Fruit fly (Drosophila melanogaster) whole organism, embryonic: ENCODE data around the gene Tsp74F.

ENCODE experiments used
- ATbp ChIP-seq: fragments of 200-800 bp; sonication (Bioruptor generic); optimal IDR thresholded peaks from 2 replicates; lab custom pipeline; 2017; ENCODE audit warnings: missing biosample characterization, mild to moderate bottlenecking, missing genetic modification characterization, missing genetic modification reagents
- Adf1 ChIP-seq: fragments of 200-800 bp; sonication (Bioruptor generic); IDR thresholded peaks from 2 replicates; pipeline ENCODE4 v1.3.6; 2022; ENCODE audit warnings: missing biosample characterization, missing genetic modification characterization
- Awh ChIP-seq: fragments of 200-800 bp; sonication (Bioruptor generic); IDR thresholded peaks from 2 replicates; pipeline ENCODE4, ENCODE4 v1.3.6; 2022; ENCODE audit warnings: missing biosample characterization, missing genetic modification characterization
- CG11456 ChIP-seq: fragments of 200-800 bp; sonication (Bioruptor generic); IDR thresholded peaks from 3 replicates; pipeline ENCODE4 v1.3.6; 2022; ENCODE audit warnings: missing biosample characterization, missing genetic modification characterization
- CG11695 ChIP-seq: fragments of 200-800 bp; sonication (Bioruptor generic); IDR thresholded peaks from 3 replicates; pipeline ENCODE4 v1.3.6; 2022; ENCODE audit warnings: missing biosample characterization, missing genetic modification characterization
- CG11723 ChIP-seq: fragments of 200-800 bp; sonication (Bioruptor generic); optimal IDR thresholded peaks from 2 replicates; lab custom pipeline; 2017; ENCODE audit warnings: missing biosample characterization, mild to moderate bottlenecking, missing genetic modification characterization
- CG12071 ChIP-seq: fragments of 200-800 bp; sonication (Bioruptor generic); optimal IDR thresholded peaks from 3 replicates; lab custom pipeline; 2018; ENCODE audit warnings: missing biosample characterization, mild to moderate bottlenecking, missing genetic modification characterization
- CG12219 ChIP-seq: fragments of 200-800 bp; sonication (Bioruptor generic); optimal IDR thresholded peaks from 3 replicates; lab custom pipeline; 2018; ENCODE audit warnings: missing biosample characterization, mild to moderate bottlenecking, missing genetic modification characterization
- CG12659 ChIP-seq: fragments of 200-800 bp; sonication (Bioruptor generic); optimal IDR thresholded peaks from 3 replicates; lab custom pipeline; 2017; ENCODE audit warnings: mild to moderate bottlenecking, missing biosample characterization, missing genetic modification reagents, missing genetic modification characterization
- CG15479 ChIP-seq: fragments of 200-800 bp; sonication (Bioruptor generic); optimal IDR thresholded peaks from 3 replicates; lab custom pipeline; 2019; ENCODE audit warnings: missing biosample characterization, mild to moderate bottlenecking, missing genetic modification characterization, moderate library complexity
- CG16779 ChIP-seq: fragments of 200-800 bp; sonication (Bioruptor generic); IDR thresholded peaks from 2 replicates; pipeline ENCODE4 v1.3.6; 2022; ENCODE audit warnings: missing biosample characterization, missing genetic modification characterization
- CG17802 ChIP-seq: fragments of 200-800 bp; sonication (Bioruptor generic); optimal IDR thresholded peaks from 2 replicates; lab custom pipeline; 2018; ENCODE audit warnings: missing biosample characterization, mild to moderate bottlenecking, missing genetic modification characterization, moderate library complexity
- CG2129 ChIP-seq: fragments of 200-800 bp; sonication (Bioruptor generic); IDR thresholded peaks from 2 replicates; pipeline ENCODE4 v1.3.6; 2022; ENCODE audit warnings: missing biosample characterization, missing genetic modification characterization; ENCODE audit not compliant: partially characterized antibody
- CG32532 ChIP-seq: fragments of 200-800 bp; sonication (Bioruptor generic); IDR thresholded peaks from 2 replicates; pipeline ENCODE4 v1.3.6; 2022; ENCODE audit warnings: missing biosample characterization, missing genetic modification characterization
- CG3281 ChIP-seq: fragments of 200-800 bp; sonication (Bioruptor generic); optimal IDR thresholded peaks from 3 replicates; lab custom pipeline; 2017; ENCODE audit warnings: missing biosample characterization, mild to moderate bottlenecking, missing genetic modification characterization
- CG7556 ChIP-seq: fragments of 200-800 bp; sonication (Bioruptor generic); optimal IDR thresholded peaks from 2 replicates; lab custom pipeline; 2017; ENCODE audit warnings: missing biosample characterization, mild to moderate bottlenecking, missing genetic modification characterization
- CG7963 ChIP-seq: fragments of 200-800 bp; sonication (Bioruptor generic); IDR thresholded peaks from 3 replicates; pipeline ENCODE4 v1.3.6; 2022; ENCODE audit warnings: missing biosample characterization, missing genetic modification characterization; ENCODE audit not compliant: partially characterized antibody
- CG9817 ChIP-seq: fragments of 200-800 bp; sonication (Bioruptor generic); optimal IDR thresholded peaks from 2 replicates; lab custom pipeline; 2018; ENCODE audit warnings: missing biosample characterization, mild to moderate bottlenecking, missing genetic modification characterization, moderate library complexity
- CG9876 ChIP-seq: fragments of 200-800 bp; sonication (Bioruptor generic); optimal IDR thresholded peaks from 2 replicates; lab custom pipeline; 2016; ENCODE audit warnings: missing biosample characterization, missing genetic modification characterization
- CoRest ChIP-seq: fragments of 200-800 bp; sonication (Bioruptor generic); optimal IDR thresholded peaks from 3 replicates; lab custom pipeline; 2018; ENCODE audit warnings: missing biosample characterization, mild to moderate bottlenecking, missing genetic modification characterization, moderate library complexity
- Deaf1 ChIP-seq: fragments of 200-800 bp; optimal IDR thresholded peaks from 3 replicates; lab custom pipeline; 2019; ENCODE audit warnings: missing biosample characterization, mild to moderate bottlenecking, missing genetic modification characterization, moderate library complexity
- Dip2 ChIP-seq: fragments of 200-800 bp; sonication (Bioruptor generic); IDR thresholded peaks from 2 replicates; pipeline ENCODE4 v1.3.6; 2022; ENCODE audit warnings: missing biosample characterization, missing genetic modification characterization
- Ets97D ChIP-seq: fragments of 200-800 bp; sonication (Bioruptor generic); optimal IDR thresholded peaks from 3 replicates; lab custom pipeline; 2016; ENCODE audit warnings: missing biosample characterization, missing genetic modification characterization
- GATAe ChIP-seq: fragments of 200-800 bp; sonication (Bioruptor generic); conservative IDR thresholded peaks from 2 replicates; pipeline ENCODE4 v1.3.6; 2022; ENCODE audit warnings: missing biosample characterization, missing genetic modification characterization
- Hr39 ChIP-seq: fragments of >200 bp; optimal IDR thresholded peaks from 2 replicates; lab custom pipeline; 2017
- Hr78 ChIP-seq, 2 experiments: fragments of 200-800 bp in 1 of 2; fragments of >200 bp in 1 of 2; sonication (Bioruptor generic) in 1 of 2; optimal IDR thresholded peaks; 2 replicates each; lab custom pipeline; 2017 to 2019; ENCODE audit warnings: missing biosample characterization in 2 of 2, missing genetic modification characterization in 2 of 2, mild to moderate bottlenecking in 1 of 2, moderate library complexity in 1 of 2
- Nf-YC ChIP-seq: fragments of 200-800 bp; optimal IDR thresholded peaks from 3 replicates; lab custom pipeline; 2019; ENCODE audit warnings: missing biosample characterization, mild to moderate bottlenecking, missing genetic modification characterization, moderate library complexity
- Pdp1 ChIP-seq, 2 experiments: fragments of 200-800 bp; sonication (Bioruptor generic); optimal IDR thresholded peaks; 3 replicates each; lab custom pipeline; 2016; ENCODE audit warnings: missing biosample characterization in 2 of 2, missing genetic modification characterization in 2 of 2, mild to moderate bottlenecking in 1 of 2, moderate library complexity in 1 of 2
- Poxn ChIP-seq: fragments of 200-800 bp; sonication (Bioruptor generic); IDR thresholded peaks from 2 replicates; pipeline ENCODE4 v1.3.6; 2022; ENCODE audit warnings: missing biosample characterization, missing genetic modification characterization
- Rfx ChIP-seq: fragments of 200-800 bp; sonication (Bioruptor generic); IDR thresholded peaks from 2 replicates; pipeline ENCODE4 v1.3.6; 2022; ENCODE audit warnings: missing biosample characterization, missing genetic modification characterization
- Rx ChIP-seq: fragments of 200-800 bp; sonication (Bioruptor generic); IDR thresholded peaks from 2 replicates; pipeline ENCODE4 v1.3.6; 2022; ENCODE audit warnings: missing biosample characterization, missing genetic modification characterization
- TFAM ChIP-seq: fragments of 200-800 bp; sonication (Bioruptor generic); optimal IDR thresholded peaks from 2 replicates; lab custom pipeline; 2017; ENCODE audit warnings: missing biosample characterization, missing genetic modification characterization, inconsistent platforms
- Usf ChIP-seq: fragments of 200-800 bp; sonication (Bioruptor generic); optimal IDR thresholded peaks from 2 replicates; lab custom pipeline; 2017; ENCODE audit warnings: missing genotype, missing biosample characterization, missing genetic modification characterization
- ash1 ChIP-seq: fragments of 200-800 bp; sonication (Bioruptor generic); optimal IDR thresholded peaks from 2 replicates; lab custom pipeline; 2018; ENCODE audit warnings: missing biosample characterization, mild to moderate bottlenecking, missing genetic modification characterization
- bcd ChIP-seq: fragments of 200-800 bp; sonication (Bioruptor generic); optimal IDR thresholded peaks from 2 replicates; lab custom pipeline; 2017; ENCODE audit warnings: missing biosample characterization, mild to moderate bottlenecking, missing genetic modification characterization
- cad ChIP-seq: fragments of >200 bp; optimal IDR thresholded peaks from 2 replicates; lab custom pipeline; 2017; ENCODE audit warnings: missing biosample characterization, missing genetic modification characterization
- cg ChIP-seq: fragments of 200-800 bp; sonication (Bioruptor generic); optimal IDR thresholded peaks from 3 replicates; lab custom pipeline; 2019; ENCODE audit warnings: missing biosample characterization, mild to moderate bottlenecking, missing genetic modification characterization, moderate library complexity
- chm ChIP-seq: fragments of 200-800 bp; sonication (Bioruptor generic); IDR thresholded peaks from 2 replicates; pipeline ENCODE4 v1.3.6; 2022; ENCODE audit warnings: missing biosample characterization, missing genetic modification characterization
- dm ChIP-seq: fragments of 200-800 bp; sonication (Bioruptor generic); optimal IDR thresholded peaks from 3 replicates; lab custom pipeline; 2016; ENCODE audit warnings: missing biosample characterization, missing genetic modification characterization
- exex ChIP-seq: fragments of 200-800 bp; sonication (Bioruptor generic); optimal IDR thresholded peaks from 4 replicates; lab custom pipeline; 2018; ENCODE audit warnings: missing biosample characterization, mild to moderate bottlenecking, missing genetic modification characterization, moderate library complexity
- eyg ChIP-seq: fragments of 200-800 bp; sonication (Bioruptor generic); optimal IDR thresholded peaks from 3 replicates; lab custom pipeline; 2016; ENCODE audit warnings: missing biosample characterization, missing genetic modification characterization
- grau ChIP-seq: fragments of 200-800 bp; optimal IDR thresholded peaks from 3 replicates; lab custom pipeline; 2019; ENCODE audit warnings: missing biosample characterization, mild to moderate bottlenecking, missing genetic modification characterization, moderate library complexity
- jing ChIP-seq: fragments of 200-800 bp; sonication (Bioruptor generic); optimal IDR thresholded peaks from 2 replicates; lab custom pipeline; 2018; ENCODE audit warnings: missing biosample characterization, mild to moderate bottlenecking, missing genetic modification characterization
- pb ChIP-seq: fragments of 200-800 bp; sonication (Bioruptor generic); optimal IDR thresholded peaks from 3 replicates; lab custom pipeline; 2016; ENCODE audit warnings: missing biosample characterization, missing genetic modification characterization
- pros ChIP-seq: fragments of 200-800 bp; sonication (Bioruptor generic); optimal IDR thresholded peaks from 3 replicates; lab custom pipeline; 2019; ENCODE audit warnings: missing biosample characterization, mild to moderate bottlenecking, missing genetic modification characterization, moderate library complexity
- rib ChIP-seq: fragments of 200-800 bp; sonication (Bioruptor generic); IDR thresholded peaks from 2 replicates; pipeline ENCODE4 v1.3.6; 2022; ENCODE audit warnings: missing biosample characterization, missing genetic modification characterization
- scrt ChIP-seq: fragments of 200-800 bp; sonication (Bioruptor generic); optimal IDR thresholded peaks from 2 replicates; lab custom pipeline; 2018; ENCODE audit warnings: missing biosample characterization, mild to moderate bottlenecking, missing genetic modification characterization, moderate library complexity
- sd ChIP-seq: fragments of 200-800 bp; sonication (Bioruptor generic); optimal IDR thresholded peaks from 3 replicates; lab custom pipeline; 2018; ENCODE audit warnings: missing biosample characterization, mild to moderate bottlenecking, missing genetic modification characterization, moderate library complexity
- ssp ChIP-seq: fragments of 200-800 bp; sonication (Bioruptor generic); IDR thresholded peaks from 2 replicates; pipeline ENCODE4 v1.3.6; 2022; ENCODE audit warnings: missing biosample characterization, missing genetic modification characterization

Gene Tsp74F

dm6 chr3L:17842892-17843703 lies 52.6 kb downstream of the Tsp74F start, which contains the start of gene CG5567 (continued):
- no peak for TF ChIP-seq chm (GFP tag; lab: Robert Waterston, UW)
- peak; percentile 85 for TF ChIP-seq scrt (GFP tag; lab: Kevin White, UChicago)
- TF ChIP-seq CG7963, result no peak
- TF ChIP-seq Deaf1 (tag; lab: Kevin White, UChicago), result peak; percentile 54
- no peak for TF ChIP-seq cg (GFP tag; lab: Kevin White, UChicago)
- TF ChIP-seq CG12659 (GFP tag; lab: Kevin White, UChicago), result peak; percentile 20
- no peak for TF ChIP-seq Usf (GFP tag; lab: Kevin White, UChicago)
- no peak for TF ChIP-seq ATbp
- TF ChIP-seq CG7556 (GFP tag; lab: Kevin White, UChicago), result no peak
- TF ChIP-seq Hr39, result no peak
- TF ChIP-seq pb (GFP tag; lab: Kevin White, UChicago), result no peak
- no peak for TF ChIP-seq CG11723 (GFP tag; lab: Kevin White, UChicago)
- no peak for TF ChIP-seq eyg
- TF ChIP-seq CG2129 (GFP tag; lab: Robert Waterston, UW), result no peak
- TF ChIP-seq CG9817, result no peak
- no peak for TF ChIP-seq Dip2
- TF ChIP-seq ssp (GFP tag; lab: Robert Waterston, UW), result no peak
- TF ChIP-seq exex, result peak; percentile 52
- peak; percentile 75 for TF ChIP-seq sd (tag; lab: Kevin White, UChicago)
- TF ChIP-seq TFAM (GFP tag; lab: Kevin White, UChicago), result no peak
- TF ChIP-seq Rfx (GFP tag; lab: Robert Waterston, UW), result peak; percentile 44; the same call in 1 of the 2 replicates
- no peak for TF ChIP-seq pros (GFP tag; lab: Kevin White, UChicago)
- TF ChIP-seq CG12071, result no peak
- no peak for TF ChIP-seq Awh
- no peak for TF ChIP-seq Rx
- peak; percentile 28 for TF ChIP-seq grau (tag; lab: Kevin White, UChicago)
- no peak for TF ChIP-seq ash1 (GFP tag; lab: Kevin White, UChicago)
- TF ChIP-seq bcd (GFP tag; lab: Kevin White, UChicago), result peak; percentile 2
- peak in 1 of 2 experiments; percentile 88 for TF ChIP-seq Hr78 (GFP tag; optimal IDR thresholded peaks at IDR 0.05; lab: Kevin White, UChicago)
- no peak for TF ChIP-seq CG15479 (GFP tag; lab: Kevin White, UChicago)
- no peak for TF ChIP-seq Poxn (GFP tag; lab: Robert Waterston, UW)
- TF ChIP-seq jing (GFP tag; lab: Kevin White, UChicago), result no peak
- peak; percentile 24; the same call in 1 of the 2 replicates for TF ChIP-seq Adf1 (GFP tag; lab: Robert Waterston, UW)
- TF ChIP-seq Pdp1 (GFP tag; optimal IDR thresholded peaks at IDR 0.05; lab: Kevin White, UChicago), result peak in 1 of 2 experiments; percentile 93
- TF ChIP-seq CG11695 (GFP tag; lab: Robert Waterston, UW), result peak; percentile 46; the same call in 1 of the 3 replicates
- TF ChIP-seq CG12219 (GFP tag; lab: Kevin White, UChicago), result no peak
- TF ChIP-seq CG32532, result peak; percentile 34; the same call in 1 of the 2 replicates
- peak; percentile 16 for TF ChIP-seq Ets97D (GFP tag; lab: Kevin White, UChicago)
- peak; percentile 14 for TF ChIP-seq CoRest (tag; lab: Kevin White, UChicago)
- no peak for TF ChIP-seq dm (GFP tag; lab: Kevin White, UChicago)
- no peak for TF ChIP-seq CG16779 (GFP tag; lab: Robert Waterston, UW)
- TF ChIP-seq CG9876 (GFP tag; lab: Kevin White, UChicago), result no peak
- no peak for TF ChIP-seq GATAe
- no peak for TF ChIP-seq CG17802 (tag; lab: Kevin White, UChicago)
- TF ChIP-seq cad, result no peak
- TF ChIP-seq CG11456 (GFP tag; lab: Robert Waterston, UW), result no peak
- peak; percentile 18 for TF ChIP-seq CG3281
- peak; percentile 36 for TF ChIP-seq Nf-YC (tag; lab: Kevin White, UChicago)
- TF ChIP-seq rib, result 0 out of 2 replicates have a peak, but pooled peaks have one; percentile 21
